Worm (Caenorhabditis elegans) whole organism, L1 larva: ENCODE measurements around the gene C09G9.1.

Experiments
- C04F5.9 ChIP-seq: sonication (generic microtip); optimal IDR thresholded peaks from 2 replicates; lab custom pipeline; 2016; ENCODE audit warnings: missing genetic modification characterization, missing compliant biosample characterization
- ama-1 ChIP-seq: fragments of 150-350 bp; optimal IDR thresholded peaks from 2 replicates; lab custom pipeline; 2014
- ceh-82 ChIP-seq, 3 experiments: fragments of 150-350 bp in 1 of 3; sonication (generic microtip) in 2 of 3; optimal IDR thresholded peaks; 2 replicates each; lab custom pipeline; 2014 to 2017; ENCODE audit warnings: missing biosample characterization in 3 of 3, missing genetic modification characterization in 3 of 3
- efl-1 ChIP-seq, 4 experiments: fragments of 150-350 bp; optimal IDR thresholded peaks in 3 of 4; peaks in 1 of 4; 1 replicate in 1 of 4; 2 replicates in 3 of 4; lab custom pipeline; 2014; ENCODE audit warnings: missing biosample characterization in 2 of 4, missing genetic modification characterization in 2 of 4, missing genetic modification reagents in 2 of 4
- lin-35 ChIP-seq, 2 experiments: fragments of 150-350 bp; optimal IDR thresholded peaks; 2 replicates each; lab custom pipeline; 2014; ENCODE audit warnings: missing biosample characterization in 2 of 2, missing genetic modification characterization in 2 of 2, missing genetic modification reagents in 2 of 2
- lin-39 ChIP-seq: fragments of 150-350 bp; optimal IDR thresholded peaks from 2 replicates; lab custom pipeline; 2014; ENCODE audit warnings: missing biosample characterization, missing genetic modification reagents, missing genetic modification characterization
- lsy-2 ChIP-seq, 2 experiments: fragments of 150-350 bp; optimal IDR thresholded peaks; 2 replicates each; lab custom pipeline; 2014; ENCODE audit warnings: missing biosample characterization in 2 of 2, missing genetic modification characterization in 2 of 2
- nhr-12 ChIP-seq: sonication (generic microtip); optimal IDR thresholded peaks from 2 replicates; lab custom pipeline; 2017; ENCODE audit warnings: missing biosample characterization, missing genetic modification characterization
- nhr-237 ChIP-seq: fragments of 150-350 bp; optimal IDR thresholded peaks from 2 replicates; lab custom pipeline; 2014; ENCODE audit warnings: missing biosample characterization, missing genetic modification characterization
- nhr-28 ChIP-seq: fragments of 150-350 bp; optimal IDR thresholded peaks from 2 replicates; lab custom pipeline; 2014; ENCODE audit warnings: missing biosample characterization, missing genetic modification characterization
- sptf-1 ChIP-seq: fragments of 150-350 bp; optimal IDR thresholded peaks from 2 replicates; lab custom pipeline; 2014; ENCODE audit warnings: missing biosample characterization, missing genetic modification characterization
- unc-62 ChIP-seq: fragments of 150-350 bp; optimal IDR thresholded peaks from 2 replicates; lab custom pipeline; 2014; ENCODE audit warnings: missing biosample characterization, missing genetic modification reagents, missing genetic modification characterization
- unc-86 ChIP-seq: sonication (generic microtip); optimal IDR thresholded peaks from 2 replicates; lab custom pipeline; 2016; ENCODE audit warnings: missing genetic modification characterization, missing compliant biosample characterization

- TF ChIP-seq lin-39 (tag; lab: Kevin White, UChicago) (no peak), sptf-1 (tag; lab: Kevin White, UChicago) (no peak), C04F5.9 (tag; lab: Kevin White, UChicago) (no peak), nhr-237 (tag; lab: Kevin White, UChicago) (no peak), nhr-28 (no peak), unc-62 (GFP tag; lab: Kevin White, UChicago) (no peak), ama-1 (lab: Kevin White, UChicago) (no peak), nhr-12 (no peak), lsy-2 (tag; optimal IDR thresholded peaks at IDR 0.05; lab: Kevin White, UChicago) (no peak), unc-86 (tag; lab: Kevin White, UChicago) (no peak), efl-1 (optimal IDR thresholded peaks at IDR 0.05; lab: Kevin White, UChicago) (no peak), efl-1 (GFP tag; optimal IDR thresholded peaks at IDR 0.05 in 1 of 2; lab: Kevin White, UChicago) (no peak), lin-35 (GFP tag; optimal IDR thresholded peaks at IDR 0.05; lab: Kevin White, UChicago) (no peak), ceh-82 (tag; optimal IDR thresholded peaks at IDR 0.05; lab: Kevin White, UChicago) (no peak)
These were observed 14.5 kb upstream of the C09G9.1 start, which contains the start of gene npax-4 for ce11 chrIV:8879810-8880209.
